Fruit fly (Drosophila melanogaster) whole organism, pupa: Measurements from ENCODE around the gene Hipk.

Source experiments
- CG10348 ChIP-seq: fragments of 200-800 bp; sonication (Bioruptor generic); IDR thresholded peaks from 2 replicates; pipeline ENCODE4 v1.3.6; 2022; ENCODE audit warnings: missing biosample characterization, missing genetic modification characterization
- CG12605 ChIP-seq: fragments of 200-800 bp; sonication (Bioruptor generic); IDR thresholded peaks from 2 replicates; pipeline ENCODE4 v1.3.6; 2022; ENCODE audit warnings: missing biosample characterization, missing genetic modification characterization
- CG13204 ChIP-seq: fragments of 200-800 bp; sonication (Bioruptor generic); optimal IDR thresholded peaks from 2 replicates; lab custom pipeline; 2018; ENCODE audit warnings: missing biosample characterization, mild to moderate bottlenecking, missing genetic modification characterization, moderate library complexity
- CG14655 ChIP-seq: fragments of 200-800 bp; sonication (Bioruptor generic); optimal IDR thresholded peaks from 3 replicates; lab custom pipeline; 2017; ENCODE audit warnings: mild to moderate bottlenecking, missing biosample characterization, missing genetic modification reagents, missing genetic modification characterization
- CG15710 ChIP-seq: fragments of 200-800 bp; sonication (Bioruptor generic); optimal IDR thresholded peaks from 2 replicates; lab custom pipeline; 2018; ENCODE audit warnings: missing biosample characterization, mild to moderate bottlenecking, missing genetic modification characterization, moderate library complexity
- CG17806 ChIP-seq: fragments of 200-800 bp; sonication (Bioruptor generic); optimal IDR thresholded peaks from 2 replicates; lab custom pipeline; 2018; ENCODE audit warnings: missing biosample characterization, mild to moderate bottlenecking, missing genetic modification characterization, moderate library complexity
- CG32121 ChIP-seq: fragments of 200-800 bp; sonication (Bioruptor generic); IDR thresholded peaks from 2 replicates; pipeline ENCODE4 v1.3.6; 2022; ENCODE audit warnings: missing biosample characterization, missing genetic modification characterization
- CG34367 ChIP-seq: fragments of 200-800 bp; sonication (Bioruptor generic); optimal IDR thresholded peaks from 2 replicates; lab custom pipeline; 2018; ENCODE audit warnings: missing biosample characterization, mild to moderate bottlenecking, missing genetic modification characterization
- CG4496 ChIP-seq: fragments of 200-800 bp; sonication (Bioruptor generic); IDR thresholded peaks from 3 replicates; pipeline ENCODE4 v1.3.6; 2022; ENCODE audit warnings: missing biosample characterization, missing genetic modification characterization
- CG8159 ChIP-seq: fragments of 200-800 bp; sonication (Bioruptor generic); optimal IDR thresholded peaks from 3 replicates; lab custom pipeline; 2018; ENCODE audit warnings: missing biosample characterization, mild to moderate bottlenecking, missing genetic modification characterization, moderate library complexity
- CG8301 ChIP-seq: fragments of 200-800 bp; sonication (Bioruptor generic); optimal IDR thresholded peaks from 2 replicates; lab custom pipeline; 2018; ENCODE audit warnings: missing biosample characterization, mild to moderate bottlenecking, missing genetic modification characterization
- CG9948 ChIP-seq: fragments of 200-800 bp; sonication (Bioruptor generic); optimal IDR thresholded peaks from 2 replicates; lab custom pipeline; 2018; ENCODE audit warnings: missing biosample characterization, mild to moderate bottlenecking, missing genetic modification characterization, moderate library complexity
- D1 ChIP-seq: fragments of 200-800 bp; sonication (Bioruptor generic); optimal IDR thresholded peaks from 2 replicates; lab custom pipeline; 2018; ENCODE audit warnings: missing biosample characterization, mild to moderate bottlenecking, missing genetic modification characterization, moderate library complexity
- EcR ChIP-seq: fragments of 200-800 bp; sonication (Bioruptor generic); optimal IDR thresholded peaks from 3 replicates; lab custom pipeline; 2019; ENCODE audit warnings: missing biosample characterization, missing genetic modification characterization, mild to moderate bottlenecking, moderate library complexity, missing genetic modification reagents
- Ets98B ChIP-seq: fragments of 200-800 bp; sonication (Bioruptor generic); IDR thresholded peaks from 2 replicates; pipeline ENCODE4 v1.3.6; 2022; ENCODE audit warnings: missing biosample characterization, missing genetic modification characterization
- Pif1A ChIP-seq: fragments of 200-800 bp; sonication (Bioruptor generic); optimal IDR thresholded peaks from 3 replicates; lab custom pipeline; 2016; ENCODE audit warnings: missing biosample characterization, missing genetic modification characterization
- Pif1B ChIP-seq: fragments of 200-800 bp; sonication (Bioruptor generic); optimal IDR thresholded peaks from 3 replicates; lab custom pipeline; 2016; ENCODE audit warnings: missing biosample characterization, missing genetic modification characterization
- Snoo ChIP-seq: fragments of 200-800 bp; sonication (Bioruptor generic); optimal IDR thresholded peaks from 3 replicates; lab custom pipeline; 2017; ENCODE audit warnings: missing biosample characterization, mild to moderate bottlenecking, missing genetic modification characterization, inconsistent platforms
- fd96Ca ChIP-seq: fragments of 200-800 bp; sonication (Bioruptor generic); IDR thresholded peaks from 3 replicates; pipeline ENCODE4 v1.3.6; 2022; ENCODE audit warnings: missing biosample characterization, missing genetic modification characterization
- gl ChIP-seq: fragments of 200-800 bp; sonication (Bioruptor generic); optimal IDR thresholded peaks from 2 replicates; lab custom pipeline; 2018; ENCODE audit warnings: missing biosample characterization, mild to moderate bottlenecking, missing genetic modification characterization
- rn ChIP-seq: fragments of 200-800 bp; sonication (Bioruptor generic); IDR thresholded peaks from 2 replicates; pipeline ENCODE4 v1.3.6; 2022; ENCODE audit warnings: missing biosample characterization, missing genetic modification characterization

Hipk gene

dm6 chr3L:614751-615424 lies 72.0 kb downstream of the Hipk start:
- peak; percentile 60 for TF ChIP-seq CG32121
- TF ChIP-seq CG8301 (tag; lab: Kevin White, UChicago), result no peak
- TF ChIP-seq Ets98B (GFP tag; lab: Robert Waterston, UW), result peak; percentile 20
- no peak; the same call in 2 of the 3 replicates for TF ChIP-seq fd96Ca (GFP tag; lab: Robert Waterston, UW)
- TF ChIP-seq, all 21 proteins: peak for 2

dm6 chr3L:615425-616046 lies 72.7 kb downstream of the Hipk start:
- TF ChIP-seq Ets98B (GFP tag; lab: Robert Waterston, UW) (peak; percentile 57), Pif1B (GFP tag; lab: Kevin White, UChicago) (peak; percentile 42), Snoo (tag; lab: Kevin White, UChicago) (no peak), EcR (no peak), CG8301 (tag; lab: Kevin White, UChicago) (peak; percentile 83), CG8159 (tag; lab: Kevin White, UChicago) (peak; percentile 59), CG14655 (GFP tag; lab: Kevin White, UChicago) (peak; percentile 89), fd96Ca (GFP tag; lab: Robert Waterston, UW) (peak; percentile 44; the same call in 1 of the 3 replicates), CG15710 (tag; lab: Kevin White, UChicago) (peak; percentile 55), CG13204 (GFP tag; lab: Kevin White, UChicago) (no peak), CG12605 (GFP tag; lab: Robert Waterston, UW) (peak; percentile 66), CG17806 (tag; lab: Kevin White, UChicago) (peak; percentile 74), CG9948 (tag; lab: Kevin White, UChicago) (peak; percentile 67), CG4496 (peak; percentile 85), CG10348 (GFP tag; lab: Robert Waterston, UW) (no peak), Pif1A (GFP tag; lab: Kevin White, UChicago) (peak; percentile 74), gl (tag; lab: Kevin White, UChicago) (no peak), D1 (peak; percentile 30), rn (GFP tag; lab: Robert Waterston, UW) (0 out of 2 replicates have a peak, but pooled peaks have one; percentile 23), CG32121 (peak; percentile 80), CG34367 (peak; percentile 49)

DNA sequence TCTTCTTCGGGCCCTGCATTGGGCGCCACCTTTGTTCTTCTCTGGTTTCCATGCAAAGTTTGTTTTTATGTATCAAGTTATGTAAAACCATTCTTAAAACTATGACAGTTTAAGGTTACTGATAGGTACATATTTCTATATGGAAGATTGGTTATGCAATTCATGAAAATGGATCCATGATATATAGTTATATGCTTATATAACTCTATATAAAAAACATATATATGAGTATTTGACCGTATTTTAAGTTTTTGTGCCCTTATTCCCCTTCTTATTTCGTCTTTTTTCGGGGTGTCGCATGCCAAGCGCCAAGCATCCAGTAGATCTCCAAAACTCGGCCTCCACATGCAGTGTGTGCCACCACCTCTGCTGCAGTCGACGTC lies 73.2 kb downstream of the Hipk start:
- TF ChIP-seq fd96Ca (GFP tag; lab: Robert Waterston, UW) (no peak), rn (GFP tag; lab: Robert Waterston, UW) (no peak), CG15710 (tag; lab: Kevin White, UChicago) (no peak), Pif1A (GFP tag; lab: Kevin White, UChicago) (no peak), CG32121 (no peak), CG13204 (GFP tag; lab: Kevin White, UChicago) (no peak), CG4496 (no peak)

dm6 chr3L:616482-617148 lies 73.8 kb downstream of the Hipk start:
- TF ChIP-seq CG17806 (tag; lab: Kevin White, UChicago) (no peak), rn (GFP tag; lab: Robert Waterston, UW) (no peak), CG15710 (tag; lab: Kevin White, UChicago) (no peak), gl (tag; lab: Kevin White, UChicago) (no peak), D1 (no peak), CG8301 (tag; lab: Kevin White, UChicago) (no peak), CG4496 (peak; percentile 65; the same call in 2 of the 3 replicates), CG14655 (GFP tag; lab: Kevin White, UChicago) (no peak), CG12605 (GFP tag; lab: Robert Waterston, UW) (peak; percentile 39; the same call in 1 of the 2 replicates), Snoo (tag; lab: Kevin White, UChicago) (no peak), Pif1B (GFP tag; lab: Kevin White, UChicago) (no peak), Ets98B (GFP tag; lab: Robert Waterston, UW) (peak; percentile 68), fd96Ca (GFP tag; lab: Robert Waterston, UW) (peak; percentile 89), EcR (peak; percentile 34), CG13204 (GFP tag; lab: Kevin White, UChicago) (peak; percentile 25), CG34367 (no peak), CG32121 (peak; percentile 83), CG10348 (GFP tag; lab: Robert Waterston, UW) (no peak), CG9948 (tag; lab: Kevin White, UChicago) (no peak), CG8159 (tag; lab: Kevin White, UChicago) (no peak)

DNA sequence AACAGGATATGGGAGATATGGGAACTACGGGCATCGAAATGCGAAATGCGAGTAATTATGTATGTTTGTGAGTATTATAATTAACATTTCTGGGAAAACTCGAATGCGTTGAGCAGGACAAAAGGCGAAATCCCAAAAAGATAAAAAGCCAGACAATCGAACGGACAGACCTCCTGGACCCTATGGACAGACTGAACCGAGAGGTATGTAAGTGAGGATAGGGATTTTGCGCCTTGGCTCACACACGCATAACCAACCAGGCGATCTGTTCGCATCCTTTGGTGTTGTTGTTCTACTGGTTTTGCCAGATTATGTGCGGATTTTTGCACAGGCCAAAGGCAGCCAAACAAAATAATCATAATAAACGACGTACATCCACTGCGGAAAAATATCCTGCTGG lies 75.1 kb downstream of the Hipk start:
- no peak for TF ChIP-seq rn (GFP tag; lab: Robert Waterston, UW)
- TF ChIP-seq CG15710 (tag; lab: Kevin White, UChicago), result no peak
- no peak for TF ChIP-seq CG8159 (tag; lab: Kevin White, UChicago)
- TF ChIP-seq CG34367, result no peak
- TF ChIP-seq Pif1B (GFP tag; lab: Kevin White, UChicago), result no peak
- no peak for TF ChIP-seq Pif1A (GFP tag; lab: Kevin White, UChicago)
- TF ChIP-seq CG12605 (GFP tag; lab: Robert Waterston, UW), result no peak
- TF ChIP-seq CG17806 (tag; lab: Kevin White, UChicago), result no peak
- no peak for TF ChIP-seq CG32121
- TF ChIP-seq EcR, result no peak
- TF ChIP-seq CG4496, result no peak
- no peak for TF ChIP-seq CG9948 (tag; lab: Kevin White, UChicago)
